Fruit fly (Drosophila melanogaster) S2 (cell line): ENCODE results near the gene CG15544.
A peak's percentile ranks its signal among the peaks of the same experiment; 100 is the strongest.

Source experiments
- CG8478 ChIP-seq: fragments of >200 bp; optimal IDR thresholded peaks from 2 replicates; lab custom pipeline; 2018
- CTCF ChIP-seq, 2 experiments: fragments of >200 bp; optimal IDR thresholded peaks; 2 replicates each; lab custom pipeline; 2018

DNA sequence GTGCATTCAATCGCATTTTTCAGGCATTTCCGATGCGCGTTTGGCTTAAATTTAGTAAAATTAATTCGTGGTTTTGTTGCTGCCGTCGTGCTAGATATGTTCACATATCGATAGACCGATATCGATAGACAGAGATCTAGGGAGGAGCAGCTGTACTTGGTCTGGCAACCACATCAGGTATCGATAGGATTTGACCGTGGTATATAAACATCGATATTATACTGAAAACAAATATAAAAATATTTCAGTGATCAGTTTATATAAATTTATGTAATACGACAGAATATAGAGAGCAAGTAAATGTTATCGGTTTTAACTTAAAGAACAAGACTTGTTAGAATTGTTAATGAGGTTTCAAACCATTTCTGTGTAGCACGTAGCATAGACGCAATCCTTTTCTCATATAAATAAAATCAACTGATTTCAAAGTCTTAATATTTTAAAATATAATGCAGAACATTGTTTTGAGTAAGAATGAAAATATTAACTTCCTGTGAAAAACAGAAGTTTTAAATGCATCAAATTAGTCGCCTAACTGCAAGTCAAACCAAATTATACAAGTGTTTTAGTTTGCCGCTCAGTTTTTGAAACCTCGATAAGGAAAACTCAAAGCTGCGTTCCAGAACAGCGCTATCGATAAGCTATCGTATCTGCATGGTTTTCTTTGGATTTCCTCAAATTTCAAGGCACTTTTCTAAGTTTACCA is 21.0 kb upstream of the CG15544 start, which contains the start of the genes wts and dj-1beta:
- TF ChIP-seq CTCF (optimal IDR thresholded peaks at IDR 0.05; lab: Kevin White, UChicago) = peak in 1 of 2 experiments; percentile 35
- TF ChIP-seq CG8478 = no peak
